Worm (Caenorhabditis elegans): ENCODE data around the gene slcr-46.3.

slcr-46.3 gene

ce11 chrV:9729462-9730162, 5.7 kb upstream of the slcr-46.3 start, which contains the start of the genes aagr-3 and drap-1 (continued):
- TF ChIP-seq hsf-1 (GFP tag; IDR thresholded peaks at IDR 0.05), result no peak
- no peak for TF ChIP-seq attf-6 (GFP tag; IDR thresholded peaks at IDR 0.05)
- TF ChIP-seq D2030.7 (GFP tag; IDR thresholded peaks at IDR 0.05), result 0 out of 2 replicates have a peak, but pooled peaks have one; percentile 17
- TF ChIP-seq lsl-1 (GFP tag; optimal IDR thresholded peaks at IDR 0.05), result peak; percentile 60
- TF ChIP-seq snpc-3.4 (tag; optimal IDR thresholded peaks at IDR 0.05), result peak; percentile 54
- TF ChIP-seq F33H1.4 (GFP tag; IDR thresholded peaks at IDR 0.05), result peak; percentile 50; the same call in 1 of the 2 replicates
- no peak for TF ChIP-seq ceh-58 (GFP tag; IDR thresholded peaks at IDR 0.05)
- TF ChIP-seq ama-1 (optimal IDR thresholded peaks at IDR 0.05), result no peak
- no peak for TF ChIP-seq ama-1 (GFP tag; optimal IDR thresholded peaks at IDR 0.05)
- TF ChIP-seq xnd-1 (tag; optimal IDR thresholded peaks at IDR 0.05), result no peak
- TF ChIP-seq somi-1 (GFP tag; optimal IDR thresholded peaks at IDR 0.05), result no peak
- no peak for TF ChIP-seq snpc-1.1 (tag; optimal IDR thresholded peaks at IDR 0.05; ENCODE audit: insufficient read depth)
- TF ChIP-seq zfh-2 (GFP tag; conservative IDR thresholded peaks at IDR 0.05), result no peak
- TF ChIP-seq snpc-4 (GFP tag; optimal IDR thresholded peaks at IDR 0.05), result no peak
- TF ChIP-seq snpc-4 (tag; optimal IDR thresholded peaks at IDR 0.05), result peak in 1 of 4 experiments; percentile 8
- peak; percentile 11 for TF ChIP-seq lin-40 (tag; optimal IDR thresholded peaks at IDR 0.05)
- peak; percentile 66 for TF ChIP-seq nhr-80 (tag; optimal IDR thresholded peaks at IDR 0.05)
- TF ChIP-seq rec-8 (tag; optimal IDR thresholded peaks at IDR 0.05), result no peak
- no peak for TF ChIP-seq sptf-2 (GFP tag; optimal IDR thresholded peaks at IDR 0.05)
- peak; percentile 0 for TF ChIP-seq tbp1 (GFP tag; optimal IDR thresholded peaks at IDR 0.05)
- TF ChIP-seq mel-28 (tag; optimal IDR thresholded peaks at IDR 0.05; ENCODE audit: borderline replicate concordance), result no peak
- no peak for TF ChIP-seq akir-1 (GFP tag; optimal IDR thresholded peaks at IDR 0.05)
- TF ChIP-seq hlh-26 (GFP tag; conservative IDR thresholded peaks at IDR 0.05), result no peak
- TF ChIP-seq efl-1 (GFP tag; optimal IDR thresholded peaks at IDR 0.05), result peak; percentile 3
- TF ChIP-seq F37B4.10 (GFP tag; IDR thresholded peaks at IDR 0.05), result no peak
- TF ChIP-seq attf-5 (GFP tag; optimal IDR thresholded peaks at IDR 0.05), result peak; percentile 61

- TF ChIP-seq B0035.1 (tag; optimal IDR thresholded peaks at IDR 0.05) (no peak), nhr-80 (tag; optimal IDR thresholded peaks at IDR 0.05) (peak; percentile 39), hmg-1.2 (GFP tag; IDR thresholded peaks at IDR 0.05) (no peak), Y53F4B.3 (GFP tag; IDR thresholded peaks at IDR 0.05) (no peak)
Observed at ce11 chrV:9725719-9726118, 1.8 kb upstream of the slcr-46.3 start.

DNA sequence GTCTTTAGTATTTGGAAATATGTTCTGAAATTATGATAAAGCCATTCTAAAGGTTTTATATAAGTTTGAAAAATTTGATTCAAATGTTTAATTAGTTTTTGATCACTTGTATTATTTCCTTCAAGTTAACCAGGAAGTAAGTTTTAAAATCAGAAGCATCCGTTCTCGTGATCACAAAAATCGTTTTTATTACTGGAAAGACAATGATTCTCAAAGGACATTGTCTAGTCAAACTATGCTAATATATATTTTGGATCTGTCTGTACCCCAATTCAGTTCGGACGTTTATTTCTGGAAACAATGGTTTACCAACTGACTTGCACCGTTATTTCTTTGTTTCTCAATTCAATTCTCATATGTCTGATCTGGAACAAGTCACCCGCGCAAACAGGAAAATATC, 7.5 kb downstream of the slcr-46.3 start, which contains the start of gene str-188:
str-188 (plus strand) TSS at position 301 of the 400 bp plus-strand sequence.
- TF ChIP-seq K12H6.12 (tag; optimal IDR thresholded peaks at IDR 0.05) (no peak), ama-1 (optimal IDR thresholded peaks at IDR 0.05) (no peak), ama-1 (GFP tag; optimal IDR thresholded peaks at IDR 0.05) (no peak), unc-62 (GFP tag; optimal IDR thresholded peaks at IDR 0.05) (no peak), T26A5.8 (tag; optimal IDR thresholded peaks at IDR 0.05) (no peak), pbrm-1 (GFP tag; IDR thresholded peaks at IDR 0.05) (no peak), Y67H2A.10 (GFP tag; conservative IDR thresholded peaks at IDR 0.05) (no peak), B0019.2 (GFP tag; conservative IDR thresholded peaks at IDR 0.05) (no peak), efl-1 (GFP tag; optimal IDR thresholded peaks at IDR 0.05) (no peak), hrde-1 (tag; optimal IDR thresholded peaks at IDR 0.05; ENCODE audit: borderline replicate concordance) (no peak)
